Worm (Caenorhabditis elegans): ENCODE measurements around the gene K10H10.4.

DNA sequence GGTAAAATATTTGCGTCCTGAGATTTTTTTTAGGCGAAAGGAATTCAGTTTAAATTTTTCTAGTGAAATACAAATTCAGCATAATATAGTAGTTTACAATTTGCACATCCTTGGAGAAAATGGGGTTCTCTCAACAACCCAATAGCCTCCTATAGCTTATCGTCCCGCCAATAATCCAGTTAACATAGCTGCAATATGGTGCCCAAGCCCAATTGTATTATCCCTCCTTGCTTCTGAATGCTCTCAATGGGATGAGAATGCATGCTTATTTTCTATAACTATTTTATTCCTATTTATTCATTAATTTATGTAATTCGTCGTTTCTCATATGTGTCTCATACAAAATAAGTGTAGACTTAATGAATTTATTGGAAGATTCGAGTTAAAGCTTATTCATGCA lies 30.2 kb upstream of the K10H10.4 start:
- TF ChIP-seq mab-5 (tag; optimal IDR thresholded peaks at IDR 0.05) (no peak), egl-27 (tag; optimal IDR thresholded peaks at IDR 0.05) (no peak), elt-3 (tag; optimal IDR thresholded peaks at IDR 0.05) (no peak), aly-2 (tag; optimal IDR thresholded peaks at IDR 0.05) (no peak), nhr-10 (tag; optimal IDR thresholded peaks at IDR 0.05) (no peak), mdl-1 (tag; optimal IDR thresholded peaks at IDR 0.05) (no peak)

Measured in whole organism, L2 larva.